Worm (Caenorhabditis elegans): ENCODE data around the gene sgo-1.

The sgo-1 gene

ce11 chrIV:7775725-7776124, 20.6 kb downstream of the sgo-1 start, which contains the start of gene swd-2.1:
swd-2.1 (plus strand) TSS chrIV:7776025.
- TF ChIP-seq mep-1 (tag; optimal IDR thresholded peaks at IDR 0.05) (no peak), skn-1 (tag; optimal IDR thresholded peaks at IDR 0.05) (no peak), C16A3.4 (tag; optimal IDR thresholded peaks at IDR 0.05) (no peak), nhr-11 (tag; optimal IDR thresholded peaks at IDR 0.05) (no peak), ceh-82 (tag; optimal IDR thresholded peaks at IDR 0.05) (no peak), nhr-90 (tag; optimal IDR thresholded peaks at IDR 0.05; ENCODE audit: poor library complexity) (no peak), nhr-20 (tag; optimal IDR thresholded peaks at IDR 0.05) (no peak), ceh-63 (GFP tag; optimal IDR thresholded peaks at IDR 0.05) (no peak), lin-35 (GFP tag; optimal IDR thresholded peaks at IDR 0.05) (no peak), vab-15 (tag; optimal IDR thresholded peaks at IDR 0.05) (no peak), rnt-1 (tag; optimal IDR thresholded peaks at IDR 0.05) (no peak)

DNA sequence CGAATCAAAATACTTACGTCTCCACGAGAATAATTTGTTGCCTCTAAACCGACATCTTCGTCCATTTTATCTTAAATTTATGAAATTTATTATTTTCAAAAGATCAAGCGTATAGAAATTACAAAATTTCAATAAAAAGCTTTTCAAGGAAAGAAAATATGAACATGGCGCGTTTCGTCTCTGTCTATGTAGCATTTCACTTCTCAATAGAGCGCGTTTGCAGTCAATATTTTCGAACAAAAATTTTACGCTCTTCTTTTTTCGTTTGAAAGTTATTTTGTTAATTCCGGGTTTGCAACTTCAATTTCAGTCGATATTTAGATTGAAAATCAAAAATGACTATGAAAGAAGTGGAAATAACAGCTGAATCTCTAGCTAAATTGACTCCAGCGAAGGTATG, 22.1 kb downstream of the sgo-1 start, which contains the start of the genes hcf-1 and swd-2.2:
hcf-1 (minus strand) TSS at position 70 of the 400 bp plus-strand sequence.
swd-2.2 (plus strand) TSS at position 206 of the 400 bp plus-strand sequence.
- TF ChIP-seq skn-1 (tag; optimal IDR thresholded peaks at IDR 0.05) (no peak), nhr-47 (tag; optimal IDR thresholded peaks at IDR 0.05) (peak; percentile 14), nhr-77 (tag; optimal IDR thresholded peaks at IDR 0.05) (peak; percentile 27), unc-98 (GFP tag; IDR thresholded peaks at IDR 0.05) (no peak), isw-1 (GFP tag; IDR thresholded peaks at IDR 0.05) (no peak), aly-2 (tag; optimal IDR thresholded peaks at IDR 0.05) (no peak), blmp-1 (tag; optimal IDR thresholded peaks at IDR 0.05) (peak; percentile 63), ceh-90 (tag; optimal IDR thresholded peaks at IDR 0.05) (no peak), lir-3 (tag; optimal IDR thresholded peaks at IDR 0.05; ENCODE audit: poor library complexity) (no peak), zag-1 (tag; optimal IDR thresholded peaks at IDR 0.05) (no peak), nhr-237 (tag; optimal IDR thresholded peaks at IDR 0.05) (no peak), fos-1 (tag; optimal IDR thresholded peaks at IDR 0.05) (no peak), unc-62 (GFP tag; optimal IDR thresholded peaks at IDR 0.05) (no peak), nhr-12 (tag; optimal IDR thresholded peaks at IDR 0.05) (no peak), hlh-17 (GFP tag; optimal IDR thresholded peaks at IDR 0.05; ENCODE audit: borderline replicate concordance) (no peak), tbx-2 (tag; optimal IDR thresholded peaks at IDR 0.05) (no peak), tlp-1 (tag; optimal IDR thresholded peaks at IDR 0.05) (no peak), nhr-85 (tag) (peak; percentile 40), ceh-8 (GFP tag; optimal IDR thresholded peaks at IDR 0.05) (no peak), nhr-11 (tag; optimal IDR thresholded peaks at IDR 0.05) (no peak), rnt-1 (tag; optimal IDR thresholded peaks at IDR 0.05) (no peak), lsy-2 (tag; optimal IDR thresholded peaks at IDR 0.05) (peak; percentile 47 to 73), mdl-1 (tag; optimal IDR thresholded peaks at IDR 0.05) (no peak), swsn-7 (tag; optimal IDR thresholded peaks at IDR 0.05) (no peak), sup-37 (GFP tag; optimal IDR thresholded peaks at IDR 0.05) (no peak), xbp-1 (tag; optimal IDR thresholded peaks at IDR 0.05) (peak; percentile 21), ceh-88 (GFP tag; IDR thresholded peaks at IDR 0.05) (no peak), lin-35 (GFP tag; optimal IDR thresholded peaks at IDR 0.05) (peak; percentile 41 to 79), ceh-82 (tag; optimal IDR thresholded peaks at IDR 0.05) (peak in 1 of 3 experiments; percentile 18), elt-2 (tag; optimal IDR thresholded peaks at IDR 0.05) (no peak), nhr-90 (tag; optimal IDR thresholded peaks at IDR 0.05; ENCODE audit: poor library complexity) (no peak), snu-23 (GFP tag; optimal IDR thresholded peaks at IDR 0.05) (peak; percentile 29), ceh-63 (GFP tag; optimal IDR thresholded peaks at IDR 0.05) (no peak), ztf-11 (tag; optimal IDR thresholded peaks at IDR 0.05) (no peak), unc-30 (tag; optimal IDR thresholded peaks at IDR 0.05) (no peak), grh-1 (GFP tag; IDR thresholded peaks at IDR 0.05) (no peak), efl-1 (optimal IDR thresholded peaks at IDR 0.05) (peak; percentile 33 to 50), efl-1 (GFP tag; optimal IDR thresholded peaks at IDR 0.05 in 1 of 2) (peak; percentile 64 to 95), ets-5 (GFP tag; IDR thresholded peaks at IDR 0.05) (no peak), sox-4 (tag; optimal IDR thresholded peaks at IDR 0.05) (no peak), pag-3 (tag; optimal IDR thresholded peaks at IDR 0.05; ENCODE audit: borderline replicate concordance, insufficient read depth) (no peak), sptf-1 (tag; optimal IDR thresholded peaks at IDR 0.05) (no peak), dsc-1 (tag; optimal IDR thresholded peaks at IDR 0.05) (no peak), pax-3 (tag; optimal IDR thresholded peaks at IDR 0.05) (no peak), lin-39 (tag; optimal IDR thresholded peaks at IDR 0.05) (no peak), C16A3.4 (tag; optimal IDR thresholded peaks at IDR 0.05) (peak; percentile 61), aha-1 (tag; optimal IDR thresholded peaks at IDR 0.05) (no peak), mab-9 (GFP tag; IDR thresholded peaks at IDR 0.05) (no peak)
